Fruit fly (Drosophila melanogaster): ENCODE data around the gene CG42747.

DNA sequence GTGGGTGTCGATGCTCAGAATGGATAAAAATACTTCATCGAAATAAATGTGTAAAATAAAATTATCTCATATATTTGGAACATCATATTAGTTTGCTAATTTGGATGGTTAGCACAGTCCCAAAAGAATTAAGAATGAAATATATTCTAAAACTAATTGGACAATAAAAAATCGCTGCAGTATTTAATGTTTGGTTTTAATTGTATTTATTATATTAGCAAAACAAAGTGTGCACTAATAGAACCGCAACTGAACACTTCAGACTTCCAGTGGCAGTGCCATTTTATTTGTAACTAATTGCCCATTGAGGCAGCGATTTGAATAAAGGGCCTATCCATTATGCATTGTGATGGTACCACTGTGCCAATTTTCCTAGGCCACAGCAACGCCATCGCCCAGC, 45.4 kb upstream of the CG42747 start:
- TF ChIP-seq insv (optimal IDR thresholded peaks at IDR 0.05) (no peak), ttk (optimal IDR thresholded peaks at IDR 0.05) (no peak)
